Worm (Caenorhabditis elegans) whole organism, midembryonic: ENCODE results near the gene srw-112.
"Not testable (repeated sequence)": the region's sequence is repeated elsewhere in the genome, so short reads cannot be mapped to it uniquely, and the experiment has no call there.

Experiments used
- T22C8.4 ChIP-seq: fragments of 200-800 bp; sonication (Bioruptor generic); IDR thresholded peaks from 2 replicates; pipeline ENCODE4 v1.3.6; 2022; ENCODE audit warnings: missing genetic modification characterization, missing compliant biosample characterization
- cog-1 ChIP-seq: sonication (generic microtip); optimal IDR thresholded peaks from 2 replicates; lab custom pipeline; 2016; ENCODE audit warnings: missing genetic modification characterization, missing compliant biosample characterization
- flt-1 ChIP-seq: fragments of 200-800 bp; sonication (Bioruptor generic); IDR thresholded peaks from 2 replicates; pipeline ENCODE4 v1.3.6; 2022; ENCODE audit warnings: missing genetic modification characterization, missing compliant biosample characterization
- klf-2 ChIP-seq: fragments of 200-800 bp; sonication (Bioruptor generic); conservative IDR thresholded peaks from 2 replicates; pipeline ENCODE4 v1.3.6; 2022; ENCODE audit warnings: missing genetic modification reagents, missing genetic modification characterization, missing compliant biosample characterization
- med-1 ChIP-seq: sonication (generic microtip); optimal IDR thresholded peaks from 2 replicates; lab custom pipeline; 2017; ENCODE audit warnings: missing genetic modification characterization, mild to moderate bottlenecking, missing compliant biosample characterization, antibody characterized with exemption, missing genetic modification reagents; ENCODE audit not compliant: insufficient read depth
- ref-1 ChIP-seq: fragments of 200-800 bp; sonication (Bioruptor generic); conservative IDR thresholded peaks from 2 replicates; pipeline ENCODE4 v1.3.6; 2022; ENCODE audit warnings: missing genetic modification reagents, missing genetic modification characterization, missing compliant biosample characterization
- tab-1 ChIP-seq: fragments of 200-800 bp; sonication (Bioruptor generic); IDR thresholded peaks from 2 replicates; pipeline ENCODE4 v1.3.6; 2022; ENCODE audit warnings: missing genetic modification characterization, missing compliant biosample characterization
- ztf-23 ChIP-seq: fragments of 200-800 bp; sonication (Bioruptor generic); IDR thresholded peaks from 2 replicates; pipeline ENCODE4 v1.3.6; 2022; ENCODE audit warnings: missing genetic modification reagents, missing genetic modification characterization, missing compliant biosample characterization
- ztf-29 ChIP-seq: fragments of 200-800 bp; sonication (Bioruptor generic); IDR thresholded peaks from 2 replicates; pipeline ENCODE4 v1.3.6; 2022; ENCODE audit warnings: missing genetic modification reagents, missing genetic modification characterization, missing compliant biosample characterization

Gene srw-112

ce11 chrV:2992060-2992459, 13.8 kb downstream of the srw-112 start:
- TF ChIP-seq ztf-23 (GFP tag; lab: Robert Waterston, UW) (no peak), tab-1 (no peak), ref-1 (GFP tag; lab: Robert Waterston, UW) (no peak), flt-1 (GFP tag; lab: Robert Waterston, UW) (no peak), ztf-29 (no peak), klf-2 (GFP tag; lab: Robert Waterston, UW) (no peak)

DNA sequence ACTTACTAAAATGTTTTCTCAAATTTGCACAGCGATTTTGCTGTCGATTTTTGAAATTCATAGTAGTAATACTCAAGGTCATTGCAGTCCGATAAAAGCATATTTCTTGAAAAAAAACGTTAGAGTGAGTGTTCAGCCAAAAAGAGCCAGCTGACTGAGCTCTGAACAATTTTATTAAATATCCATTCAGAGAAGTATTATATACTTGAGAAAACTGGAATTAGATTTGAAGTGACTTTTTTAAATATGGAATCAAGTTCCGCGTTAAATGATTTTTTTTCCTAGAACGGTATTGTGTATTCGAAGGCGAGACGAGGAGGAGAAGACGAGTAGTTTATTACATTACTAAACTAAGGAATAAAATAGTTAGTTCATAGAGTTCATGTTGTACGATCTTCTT, 14.4 kb downstream of the srw-112 start, which contains the start of gene srw-121:
Gene srw-121, minus strand, starts transcription at position 101 of the 400 bp plus-strand sequence.
- TF ChIP-seq med-1 (no peak), ref-1 (GFP tag; lab: Robert Waterston, UW) (no peak), ztf-23 (GFP tag; lab: Robert Waterston, UW) (no peak), ztf-29 (no peak), cog-1 (tag; lab: Kevin White, UChicago) (no peak), T22C8.4 (no peak), tab-1 (no peak), klf-2 (GFP tag; lab: Robert Waterston, UW) (no peak), flt-1 (GFP tag; lab: Robert Waterston, UW) (no peak)

DNA sequence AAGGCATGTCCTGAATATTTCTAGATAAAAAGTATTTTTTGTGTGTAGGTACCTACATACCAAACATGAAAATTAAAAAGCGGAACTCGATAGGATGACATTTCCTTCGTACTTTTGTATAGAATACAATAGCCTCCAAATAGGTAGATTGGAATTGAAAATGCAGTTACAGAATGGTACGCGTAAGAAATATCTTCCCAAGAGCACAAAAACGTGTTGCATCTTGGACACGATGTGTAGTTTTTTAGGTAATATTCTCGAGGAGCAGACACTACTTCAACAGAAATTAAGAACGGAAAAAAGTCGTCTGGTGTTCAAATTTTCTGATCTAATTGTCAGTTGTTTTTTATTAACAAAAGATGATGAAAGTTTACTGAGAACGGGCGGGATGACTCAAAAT, 18.5 kb downstream of the srw-112 start, which contains the start of gene srh-85:
Gene srh-85, minus strand, starts transcription at position 101 of the 400 bp plus-strand sequence.
- TF ChIP-seq klf-2 (GFP tag; lab: Robert Waterston, UW) = no peak
- TF ChIP-seq ref-1 (GFP tag; lab: Robert Waterston, UW) = no peak
- TF ChIP-seq tab-1 = no peak
- TF ChIP-seq flt-1 (GFP tag; lab: Robert Waterston, UW) = no peak
- TF ChIP-seq cog-1 (tag; lab: Kevin White, UChicago) = no peak
- no peak for TF ChIP-seq ztf-23 (GFP tag; lab: Robert Waterston, UW)
- no peak for TF ChIP-seq ztf-29
- no peak for TF ChIP-seq T22C8.4
- TF ChIP-seq med-1 = no peak

DNA sequence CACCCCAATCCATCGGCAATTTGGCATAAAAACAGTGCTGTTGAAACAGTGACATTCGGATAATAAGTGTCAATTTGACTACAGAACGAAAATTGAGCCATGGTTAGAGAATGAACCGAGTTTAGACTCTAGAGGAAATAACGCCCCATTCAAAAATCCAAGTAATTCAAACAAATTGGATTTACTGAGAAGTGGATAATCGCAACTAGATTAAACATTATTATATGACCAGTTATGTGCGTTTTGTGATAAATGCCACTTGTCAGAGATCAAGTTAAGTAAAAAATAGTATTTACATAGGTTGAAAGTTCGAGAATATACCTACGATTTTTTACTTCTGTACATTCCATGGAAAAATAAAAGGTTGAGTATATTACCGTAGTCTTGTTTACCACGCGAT, 20.6 kb downstream of the srw-112 start, which contains the start of gene srw-139:
Gene srw-139, minus strand, starts transcription at position 101 of the 400 bp plus-strand sequence.
- no peak for TF ChIP-seq med-1
- TF ChIP-seq klf-2 (GFP tag; lab: Robert Waterston, UW) = no peak
- no peak for TF ChIP-seq ref-1 (GFP tag; lab: Robert Waterston, UW)
- no peak for TF ChIP-seq T22C8.4
- no peak for TF ChIP-seq ztf-23 (GFP tag; lab: Robert Waterston, UW)
- TF ChIP-seq flt-1 (GFP tag; lab: Robert Waterston, UW) = no peak
- TF ChIP-seq ztf-29 = no peak
- TF ChIP-seq tab-1 = no peak
- no peak for TF ChIP-seq cog-1 (tag; lab: Kevin White, UChicago)

ce11 chrV:2983351-2983750, 22.5 kb downstream of the srw-112 start, which contains the start of gene srw-117:
TSS of gene srw-117 (minus strand) at chrV:2983451.
- no peak for TF ChIP-seq T22C8.4
- no peak for TF ChIP-seq med-1
- no peak for TF ChIP-seq ztf-23 (GFP tag; lab: Robert Waterston, UW)
- no peak for TF ChIP-seq ztf-29
- no peak for TF ChIP-seq tab-1
- TF ChIP-seq ref-1 (GFP tag; lab: Robert Waterston, UW) = no peak
- TF ChIP-seq flt-1 (GFP tag; lab: Robert Waterston, UW) = no peak
- TF ChIP-seq cog-1 (tag; lab: Kevin White, UChicago) = no peak
- TF ChIP-seq klf-2 (GFP tag; lab: Robert Waterston, UW) = no peak

- TF ChIP-seq med-1 (no peak), klf-2 (GFP tag; lab: Robert Waterston, UW) (no peak), ztf-23 (GFP tag; lab: Robert Waterston, UW) (no peak), flt-1 (GFP tag; lab: Robert Waterston, UW) (no peak), T22C8.4 (no peak), ztf-29 (no peak), tab-1 (no peak), ref-1 (GFP tag; lab: Robert Waterston, UW) (no peak)
Measured at ce11 chrV:2979978-2980377, 25.9 kb downstream of the srw-112 start, which contains the start of gene srw-118. TSS of gene srw-118 (minus strand) at chrV:2980078.

DNA sequence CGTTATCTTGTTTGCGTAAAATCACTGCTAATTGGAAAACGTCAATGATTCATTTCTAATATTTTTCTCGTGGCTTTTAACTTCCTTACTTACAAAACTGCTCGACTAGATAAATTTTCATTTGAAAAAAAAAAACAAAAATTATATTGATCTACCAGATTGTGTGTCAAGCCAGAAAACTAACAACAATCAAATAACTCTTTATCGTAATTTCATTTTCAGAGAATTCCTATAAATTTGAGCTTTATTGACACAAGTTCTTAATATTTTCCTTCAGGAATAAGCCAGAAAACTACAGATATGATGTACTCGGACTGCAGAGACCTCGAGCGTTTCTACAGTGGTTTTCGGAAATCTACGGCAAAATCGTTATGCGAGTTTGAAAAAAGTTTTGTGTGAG, 29.6 kb downstream of the srw-112 start, which contains the start of gene srw-124:
Gene srw-124, plus strand, starts transcription at position 301 of the 400 bp plus-strand sequence.
- TF ChIP-seq ref-1 (GFP tag; lab: Robert Waterston, UW) = no peak
- no peak for TF ChIP-seq klf-2 (GFP tag; lab: Robert Waterston, UW)
- TF ChIP-seq cog-1 (tag; lab: Kevin White, UChicago) = no peak

DNA sequence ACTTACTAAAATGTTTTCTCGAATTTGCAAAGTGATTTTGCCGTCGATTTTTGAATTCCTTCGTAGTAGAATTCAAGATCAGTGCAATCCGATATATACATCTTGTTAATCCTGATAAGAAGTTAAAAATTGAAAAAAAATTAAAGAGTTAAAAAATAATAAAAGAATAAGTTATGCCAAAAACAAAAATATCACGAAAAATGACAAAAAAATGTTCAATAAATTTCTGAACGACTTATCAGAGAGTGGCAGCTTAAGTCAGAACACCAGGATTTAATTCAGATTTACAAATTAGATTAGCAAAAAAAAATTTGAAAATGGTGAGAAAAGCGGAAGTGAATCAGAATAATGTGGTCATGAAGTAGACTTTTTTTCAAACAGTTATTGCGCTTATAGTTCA, 30.6 kb downstream of the srw-112 start, which contains the start of gene srw-123:
Gene srw-123, minus strand, starts transcription at position 101 of the 400 bp plus-strand sequence.
- not testable (repeated sequence) for TF ChIP-seq cog-1 (tag; lab: Kevin White, UChicago); ztf-23 (GFP tag; lab: Robert Waterston, UW); klf-2 (GFP tag; lab: Robert Waterston, UW)

- no peak for TF ChIP-seq tab-1
- TF ChIP-seq med-1 = no peak
- TF ChIP-seq klf-2 (GFP tag; lab: Robert Waterston, UW) = no peak
- no peak for TF ChIP-seq ztf-23 (GFP tag; lab: Robert Waterston, UW)
- TF ChIP-seq ref-1 (GFP tag; lab: Robert Waterston, UW) = no peak
- TF ChIP-seq flt-1 (GFP tag; lab: Robert Waterston, UW) = no peak
- no peak for TF ChIP-seq T22C8.4
- no peak for TF ChIP-seq ztf-29
- no peak for TF ChIP-seq cog-1 (tag; lab: Kevin White, UChicago)
Measured at ce11 chrV:2971307-2971999, 34.4 kb downstream of the srw-112 start, which contains the start of gene srw-129. TSS of gene srw-129 (plus strand) at chrV:2971949.

DNA sequence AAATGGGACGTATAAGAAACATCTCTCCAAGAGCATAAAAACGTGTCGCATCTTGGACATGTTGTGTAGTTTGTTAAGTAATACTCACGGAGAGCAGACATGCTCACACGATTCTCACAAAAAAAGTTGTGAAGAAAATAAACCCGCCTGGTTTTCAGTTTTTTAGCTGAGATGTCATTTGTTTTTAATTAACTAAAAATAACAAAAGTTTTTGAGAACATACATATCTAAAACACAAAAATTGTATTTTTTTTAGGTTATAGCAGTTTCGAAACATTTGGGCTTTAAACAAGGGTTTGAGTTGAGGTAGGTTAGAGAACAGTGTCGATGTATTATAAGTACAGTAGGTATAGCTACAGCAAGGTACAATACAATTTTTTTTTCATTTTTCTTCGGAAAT, 41.1 kb downstream of the srw-112 start, which contains the start of gene srh-88:
Gene srh-88, minus strand, starts transcription at position 101 of the 400 bp plus-strand sequence.
- TF ChIP-seq med-1 (no peak), T22C8.4 (no peak), tab-1 (no peak), flt-1 (GFP tag; lab: Robert Waterston, UW) (no peak), cog-1 (tag; lab: Kevin White, UChicago) (no peak), klf-2 (GFP tag; lab: Robert Waterston, UW) (no peak), ztf-23 (GFP tag; lab: Robert Waterston, UW) (no peak), ref-1 (GFP tag; lab: Robert Waterston, UW) (no peak), ztf-29 (no peak)
